Worm (Caenorhabditis elegans) whole organism, L4/young adult: ENCODE results near the gene Y41E3.6.

Experiments
- W03F9.2 ChIP-seq: fragments of 150-350 bp; optimal IDR thresholded peaks from 2 replicates; lab custom pipeline; 2014; ENCODE audit warnings: missing biosample characterization, missing genetic modification characterization
- dao-5 ChIP-seq: sonication (generic microtip); optimal IDR thresholded peaks from 2 replicates; lab custom pipeline; 2016; ENCODE audit warnings: missing genotype, missing genetic modification characterization, moderate library complexity, missing compliant biosample characterization
- him-1 ChIP-seq: sonication (generic microtip); optimal IDR thresholded peaks from 2 replicates; lab custom pipeline; 2016; ENCODE audit warnings: missing genotype, missing genetic modification reagents, missing genetic modification characterization, missing compliant biosample characterization

The Y41E3.6 gene

DNA sequence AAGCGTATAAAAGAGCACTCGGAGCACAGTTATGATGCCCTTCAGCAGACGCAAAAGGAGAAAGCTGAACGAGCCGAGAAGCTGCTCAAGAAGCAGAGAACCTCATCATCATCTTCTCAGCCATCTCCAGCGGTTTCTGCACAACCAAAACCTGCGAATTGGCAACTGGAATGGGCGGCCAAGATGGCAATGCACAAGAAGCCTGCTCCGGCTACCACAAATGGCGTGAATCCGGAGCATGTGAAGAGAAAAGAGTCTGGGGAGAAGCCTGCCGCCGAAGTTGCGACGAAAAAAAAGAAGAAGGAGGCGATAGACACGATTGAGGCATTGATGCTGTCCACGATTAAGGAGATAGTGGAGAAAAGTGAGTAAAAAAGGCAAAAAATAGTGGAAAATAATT, 34.5 kb downstream of the Y41E3.6 start:
- TF ChIP-seq him-1 (tag; lab: Kevin White, UChicago) (no peak), dao-5 (tag; lab: Kevin White, UChicago) (no peak), W03F9.2 (tag; lab: Kevin White, UChicago) (no peak)

DNA sequence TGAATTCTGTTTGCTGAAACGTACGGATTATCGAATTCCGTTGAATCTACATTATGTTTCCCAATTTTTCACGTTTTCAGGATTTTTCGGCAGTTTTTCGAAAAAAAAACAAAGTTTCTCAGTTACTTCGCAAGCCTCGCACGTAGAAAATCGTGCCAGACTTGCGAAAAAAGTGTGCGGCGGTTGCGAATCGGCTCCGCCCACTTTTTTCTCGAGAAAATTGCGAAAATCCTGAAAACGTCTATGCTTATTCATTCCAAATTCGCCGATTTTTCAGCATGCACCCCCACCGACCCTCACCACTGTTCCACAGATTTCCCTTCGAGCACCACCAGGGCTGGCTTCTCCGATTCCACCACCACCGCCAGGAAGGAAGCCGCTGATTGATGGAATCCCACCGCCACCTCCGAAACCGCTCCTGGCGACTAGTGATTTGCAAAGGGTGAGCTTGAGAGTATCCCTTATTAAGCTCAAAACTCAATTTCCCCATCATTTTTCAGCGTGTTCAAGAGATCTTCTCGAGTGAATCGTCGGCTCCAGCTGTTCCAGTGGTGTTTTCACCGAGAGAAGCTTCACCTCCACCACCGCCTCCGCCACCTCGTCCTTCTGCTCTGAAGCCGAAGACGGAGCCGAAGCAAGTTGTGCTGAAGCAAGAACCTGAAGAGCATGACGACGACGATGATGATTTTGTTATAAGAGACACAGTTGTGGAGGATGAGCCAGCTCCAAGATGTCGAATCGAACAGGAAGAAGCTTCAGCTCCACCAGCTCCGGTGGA, 35.8 kb downstream of the Y41E3.6 start:
- TF ChIP-seq dao-5 (tag; lab: Kevin White, UChicago) (no peak), W03F9.2 (tag; lab: Kevin White, UChicago) (no peak), him-1 (tag; lab: Kevin White, UChicago) (no peak)

DNA sequence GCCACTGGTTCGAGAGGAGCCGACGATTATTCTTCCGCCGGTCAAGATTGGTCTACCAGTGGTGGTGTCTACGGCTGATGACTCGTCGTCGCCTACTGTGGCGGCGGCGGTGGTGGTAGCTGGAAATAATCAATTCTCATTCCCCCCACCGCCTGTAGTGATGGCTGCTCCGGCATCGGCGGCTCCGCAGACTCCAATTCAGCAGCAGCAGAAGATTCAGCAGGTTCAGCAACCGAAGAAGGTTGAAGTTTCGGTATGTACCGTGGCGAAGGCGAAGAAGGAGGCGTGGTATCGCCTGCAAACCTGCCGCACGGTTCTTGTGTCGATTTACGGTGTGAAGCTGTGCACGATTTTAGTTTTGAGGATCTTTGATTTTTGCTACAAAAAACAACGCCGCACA, 39.6 kb downstream of the Y41E3.6 start:
- TF ChIP-seq dao-5 (tag; lab: Kevin White, UChicago), result no peak
- no peak for TF ChIP-seq W03F9.2 (tag; lab: Kevin White, UChicago)
- TF ChIP-seq him-1 (tag; lab: Kevin White, UChicago), result no peak

ce11 chrIV:15049288-15050094, 42.9 kb downstream of the Y41E3.6 start:
- TF ChIP-seq him-1 (tag; lab: Kevin White, UChicago), result no peak
- TF ChIP-seq W03F9.2 (tag; lab: Kevin White, UChicago), result no peak
- TF ChIP-seq dao-5 (tag; lab: Kevin White, UChicago), result no peak

DNA sequence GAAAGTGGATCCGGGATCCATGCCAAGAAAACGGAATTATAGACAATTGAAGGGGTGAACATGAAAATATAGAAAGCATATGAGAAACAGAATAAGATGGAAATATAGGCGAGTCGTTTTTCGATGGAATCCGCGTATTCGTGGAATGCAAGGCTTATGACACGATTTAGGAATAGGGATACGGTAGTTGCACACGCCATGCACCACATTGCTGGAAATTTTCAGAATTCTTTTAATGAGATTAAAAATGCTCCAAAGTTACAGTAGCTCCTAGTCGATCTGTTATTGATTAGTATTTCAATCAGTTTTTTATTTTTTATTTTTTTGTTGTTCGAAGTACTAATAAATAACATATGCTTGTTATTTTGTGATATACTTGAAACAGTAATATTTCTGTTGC, 44.5 kb downstream of the Y41E3.6 start:
- TF ChIP-seq him-1 (tag; lab: Kevin White, UChicago) (no peak), W03F9.2 (tag; lab: Kevin White, UChicago) (no peak), dao-5 (tag; lab: Kevin White, UChicago) (no peak)

- TF ChIP-seq him-1 (tag; lab: Kevin White, UChicago), result no peak
- no peak for TF ChIP-seq W03F9.2 (tag; lab: Kevin White, UChicago)
- no peak for TF ChIP-seq dao-5 (tag; lab: Kevin White, UChicago)
Observed at ce11 chrIV:15053271-15053670, 46.7 kb downstream of the Y41E3.6 start, which contains the start of gene srt-47. Gene srt-47, minus strand, starts transcription at chrIV:15053371.

- no peak for TF ChIP-seq dao-5 (tag; lab: Kevin White, UChicago)
- no peak for TF ChIP-seq W03F9.2 (tag; lab: Kevin White, UChicago)
- TF ChIP-seq him-1 (tag; lab: Kevin White, UChicago), result no peak
Observed at ce11 chrIV:15056081-15056586, 49.5 kb downstream of the Y41E3.6 start, which contains the start of gene Y41E3.19. Gene Y41E3.19, plus strand, starts transcription at chrIV:15056131.
